Fruit fly (Drosophila melanogaster) whole organism, embryonic: ENCODE data around the gene Syt12.

Experiments used
- Adf1 ChIP-seq: fragments of 200-800 bp; sonication (Bioruptor generic); IDR thresholded peaks from 2 replicates; pipeline ENCODE4 v1.3.6; 2022; ENCODE audit warnings: missing biosample characterization, missing genetic modification characterization
- CG10543 ChIP-seq: fragments of 200-800 bp; sonication (Bioruptor generic); optimal IDR thresholded peaks from 3 replicates; lab custom pipeline; 2017; ENCODE audit warnings: missing biosample characterization, mild to moderate bottlenecking, missing genetic modification characterization, moderate library complexity
- CG11504 ChIP-seq: fragments of 200-800 bp; sonication (Bioruptor generic); optimal IDR thresholded peaks from 3 replicates; lab custom pipeline; 2019; ENCODE audit warnings: missing biosample characterization, mild to moderate bottlenecking, missing genetic modification characterization, moderate library complexity
- CG12659 ChIP-seq: fragments of 200-800 bp; sonication (Bioruptor generic); optimal IDR thresholded peaks from 3 replicates; lab custom pipeline; 2017; ENCODE audit warnings: mild to moderate bottlenecking, missing biosample characterization, missing genetic modification reagents, missing genetic modification characterization
- CG17328 ChIP-seq: fragments of 200-800 bp; sonication (Bioruptor generic); IDR thresholded peaks from 2 replicates; pipeline ENCODE4 v1.3.6; 2022; ENCODE audit warnings: missing biosample characterization, missing genetic modification characterization
- CG18599 ChIP-seq: fragments of 200-800 bp; sonication (Bioruptor generic); optimal IDR thresholded peaks from 3 replicates; lab custom pipeline; 2017; ENCODE audit warnings: missing biosample characterization, missing genetic modification characterization, mild to moderate bottlenecking, moderate library complexity, missing genetic modification reagents
- CG32532 ChIP-seq: fragments of 200-800 bp; sonication (Bioruptor generic); IDR thresholded peaks from 2 replicates; pipeline ENCODE4 v1.3.6; 2022; ENCODE audit warnings: missing biosample characterization, missing genetic modification characterization
- CG4404 ChIP-seq: fragments of 200-800 bp; sonication (Bioruptor generic); IDR thresholded peaks from 2 replicates; pipeline ENCODE4 v1.3.6; 2022; ENCODE audit warnings: missing biosample characterization, missing genetic modification characterization
- CG4617 ChIP-seq: fragments of 200-800 bp; sonication (Bioruptor generic); optimal IDR thresholded peaks from 3 replicates; lab custom pipeline; 2016; ENCODE audit warnings: missing biosample characterization, missing genetic modification characterization, borderline replicate concordance
- CG4820 ChIP-seq: fragments of 200-800 bp; sonication (Bioruptor generic); optimal IDR thresholded peaks from 3 replicates; lab custom pipeline; 2016; ENCODE audit warnings: missing biosample characterization, missing genetic modification characterization
- CG6689 ChIP-seq: fragments of 200-800 bp; sonication (Bioruptor generic); IDR thresholded peaks from 2 replicates; pipeline ENCODE4 v1.3.6; 2022; ENCODE audit warnings: missing biosample characterization, missing genetic modification characterization
- CG8359 ChIP-seq: fragments of 200-800 bp; sonication (Bioruptor generic); optimal IDR thresholded peaks from 2 replicates; lab custom pipeline; 2017; ENCODE audit warnings: missing biosample characterization, mild to moderate bottlenecking, missing genetic modification characterization, borderline replicate concordance
- CG8944 ChIP-seq: fragments of 200-800 bp; sonication (Bioruptor generic); optimal IDR thresholded peaks from 3 replicates; lab custom pipeline; 2016; ENCODE audit warnings: missing biosample characterization, missing genetic modification characterization
- Camta ChIP-seq: fragments of 200-800 bp; sonication (Bioruptor generic); optimal IDR thresholded peaks from 2 replicates; lab custom pipeline; 2016; ENCODE audit warnings: missing biosample characterization, missing genetic modification characterization
- D19A ChIP-seq: fragments of 200-800 bp; optimal IDR thresholded peaks from 3 replicates; lab custom pipeline; 2019; ENCODE audit warnings: missing biosample characterization, mild to moderate bottlenecking, missing genetic modification characterization, moderate library complexity
- Deaf1 ChIP-seq: fragments of 200-800 bp; optimal IDR thresholded peaks from 3 replicates; lab custom pipeline; 2019; ENCODE audit warnings: missing biosample characterization, mild to moderate bottlenecking, missing genetic modification characterization, moderate library complexity
- Drgx ChIP-seq: fragments of 200-800 bp; sonication (Bioruptor generic); IDR thresholded peaks from 2 replicates; pipeline ENCODE4 v1.3.6; 2022; ENCODE audit warnings: missing biosample characterization, missing genetic modification characterization
- E2f1 ChIP-seq: fragments of 200-800 bp; sonication (Bioruptor generic); IDR thresholded peaks from 2 replicates; pipeline ENCODE4 v1.3.6; 2022; ENCODE audit warnings: missing biosample characterization, missing genetic modification characterization
- Fer1 ChIP-seq: fragments of 200-800 bp; sonication (Bioruptor generic); optimal IDR thresholded peaks from 2 replicates; lab custom pipeline; 2017; ENCODE audit warnings: missing biosample characterization, mild to moderate bottlenecking, missing genetic modification characterization
- Lim3 ChIP-seq: fragments of 200-800 bp; sonication (Bioruptor generic); IDR thresholded peaks from 2 replicates; pipeline ENCODE4 v1.3.6; 2022; ENCODE audit warnings: missing biosample characterization, missing genetic modification characterization
- MESR4 ChIP-seq: fragments of 200-800 bp; sonication (Bioruptor generic); optimal IDR thresholded peaks from 2 replicates; lab custom pipeline; 2018; ENCODE audit warnings: missing biosample characterization, mild to moderate bottlenecking, missing genetic modification characterization, moderate library complexity
- MTF-1 ChIP-seq: fragments of 200-800 bp; sonication (Bioruptor generic); optimal IDR thresholded peaks from 2 replicates; lab custom pipeline; 2018; ENCODE audit warnings: missing biosample characterization, mild to moderate bottlenecking, missing genetic modification characterization, borderline replicate concordance
- NC2β ChIP-seq: fragments of 200-800 bp; sonication (Bioruptor generic); optimal IDR thresholded peaks from 2 replicates; lab custom pipeline; 2016; ENCODE audit warnings: missing biosample characterization, missing genetic modification characterization
- Nf-YC ChIP-seq: fragments of 200-800 bp; optimal IDR thresholded peaks from 3 replicates; lab custom pipeline; 2019; ENCODE audit warnings: missing biosample characterization, mild to moderate bottlenecking, missing genetic modification characterization, moderate library complexity
- Oaz ChIP-seq: fragments of 200-800 bp; sonication (Bioruptor generic); IDR thresholded peaks from 2 replicates; pipeline ENCODE4 v1.3.6; 2022; ENCODE audit warnings: missing biosample characterization, missing genetic modification characterization
- Trl ChIP-seq, 3 experiments: fragments of >200 bp in 2 of 3; fragments of 200-800 bp in 1 of 3; sonication (Bioruptor generic) in 1 of 3; optimal IDR thresholded peaks; 2 replicates in 1 of 3; 3 replicates in 2 of 3; lab custom pipeline; 2016 to 2017; ENCODE audit warnings: missing biosample characterization in 1 of 3, missing genetic modification characterization in 1 of 3
- bsh ChIP-seq, 2 experiments: fragments of 200-800 bp; sonication (Bioruptor generic); optimal IDR thresholded peaks; 2 replicates each; lab custom pipeline; 2017 to 2018; ENCODE audit warnings: mild to moderate bottlenecking in 2 of 2, missing biosample characterization in 2 of 2, missing genetic modification characterization in 2 of 2, moderate library complexity in 1 of 2
- cg ChIP-seq: fragments of 200-800 bp; sonication (Bioruptor generic); optimal IDR thresholded peaks from 3 replicates; lab custom pipeline; 2019; ENCODE audit warnings: missing biosample characterization, mild to moderate bottlenecking, missing genetic modification characterization, moderate library complexity
- chinmo ChIP-seq: fragments of 200-800 bp; sonication (Bioruptor generic); IDR thresholded peaks from 4 replicates; pipeline ENCODE4 v1.3.6; 2022; ENCODE audit warnings: missing biosample characterization, missing genetic modification characterization; ENCODE audit not compliant: partially characterized antibody
- chm ChIP-seq: fragments of 200-800 bp; sonication (Bioruptor generic); IDR thresholded peaks from 2 replicates; pipeline ENCODE4 v1.3.6; 2022; ENCODE audit warnings: missing biosample characterization, missing genetic modification characterization
- dmrt99B ChIP-seq: fragments of 200-800 bp; sonication (Bioruptor generic); optimal IDR thresholded peaks from 2 replicates; lab custom pipeline; 2018; ENCODE audit warnings: missing biosample characterization, mild to moderate bottlenecking, missing genetic modification characterization, moderate library complexity
- esg ChIP-seq: fragments of 200-800 bp; sonication (Bioruptor generic); conservative IDR thresholded peaks from 2 replicates; pipeline ENCODE4 v1.3.6; 2022; ENCODE audit warnings: missing biosample characterization, missing genetic modification characterization
- fd3F ChIP-seq: fragments of 200-800 bp; sonication (Bioruptor generic); optimal IDR thresholded peaks from 2 replicates; lab custom pipeline; 2018; ENCODE audit warnings: missing biosample characterization, mild to moderate bottlenecking, missing genetic modification characterization, moderate library complexity
- gem ChIP-seq: fragments of 200-800 bp; sonication (Bioruptor generic); optimal IDR thresholded peaks from 2 replicates; lab custom pipeline; 2019; ENCODE audit warnings: missing biosample characterization, mild to moderate bottlenecking, missing genetic modification characterization, moderate library complexity
- gfzf ChIP-seq: fragments of 200-800 bp; sonication (Bioruptor generic); optimal IDR thresholded peaks from 2 replicates; lab custom pipeline; 2016; ENCODE audit warnings: missing biosample characterization, mild to moderate bottlenecking, missing genetic modification characterization, moderate library complexity
- grn ChIP-seq: fragments of 200-800 bp; sonication (Bioruptor generic); optimal IDR thresholded peaks from 3 replicates; lab custom pipeline; 2017; ENCODE audit warnings: missing biosample characterization, missing genetic modification characterization
- jumu ChIP-seq: fragments of 200-800 bp; sonication (Bioruptor generic); optimal IDR thresholded peaks from 3 replicates; lab custom pipeline; 2016; ENCODE audit warnings: missing biosample characterization, missing genetic modification characterization
- kni ChIP-seq: fragments of 200-800 bp; sonication (Bioruptor generic); optimal IDR thresholded peaks from 3 replicates; lab custom pipeline; 2017; ENCODE audit warnings: mild to moderate bottlenecking, missing biosample characterization, missing genetic modification reagents, missing genetic modification characterization
- knrl ChIP-seq: fragments of 200-800 bp; sonication (Bioruptor generic); IDR thresholded peaks from 3 replicates; pipeline ENCODE4 v1.3.6; 2022; ENCODE audit warnings: missing biosample characterization, missing genetic modification characterization; ENCODE audit not compliant: partially characterized antibody
- luna ChIP-seq: fragments of 200-800 bp; sonication (Bioruptor generic); optimal IDR thresholded peaks from 2 replicates; lab custom pipeline; 2016; ENCODE audit warnings: missing biosample characterization, missing genetic modification characterization
- nau ChIP-seq: fragments of 200-800 bp; sonication (Bioruptor generic); optimal IDR thresholded peaks from 3 replicates; lab custom pipeline; 2017; ENCODE audit warnings: missing biosample characterization, mild to moderate bottlenecking, missing genetic modification characterization, missing genetic modification reagents
- odd ChIP-seq: fragments of 200-800 bp; sonication (Bioruptor generic); optimal IDR thresholded peaks from 2 replicates; lab custom pipeline; 2017; ENCODE audit warnings: missing biosample characterization, mild to moderate bottlenecking, missing genetic modification characterization
- org-1 ChIP-seq: fragments of 200-800 bp; sonication (Bioruptor generic); optimal IDR thresholded peaks from 2 replicates; lab custom pipeline; 2017; ENCODE audit warnings: missing biosample characterization, missing genetic modification characterization
- sna ChIP-seq: fragments of 200-800 bp; sonication (Bioruptor generic); IDR thresholded peaks from 2 replicates; pipeline ENCODE4 v1.3.6; 2022; ENCODE audit warnings: missing biosample characterization, missing genetic modification characterization; ENCODE audit not compliant: partially characterized antibody
- sqz ChIP-seq: fragments of 200-800 bp; sonication (Bioruptor generic); optimal IDR thresholded peaks from 3 replicates; lab custom pipeline; 2018; ENCODE audit warnings: missing biosample characterization, mild to moderate bottlenecking, missing genetic modification characterization
- sug ChIP-seq: fragments of 200-800 bp; optimal IDR thresholded peaks from 2 replicates; lab custom pipeline; 2019; ENCODE audit warnings: missing biosample characterization, mild to moderate bottlenecking, missing genetic modification characterization, moderate library complexity
- tup ChIP-seq: fragments of 200-800 bp; sonication (Bioruptor generic); optimal IDR thresholded peaks from 2 replicates; lab custom pipeline; 2016; ENCODE audit warnings: missing biosample characterization, mild to moderate bottlenecking, missing genetic modification characterization, moderate library complexity

Syt12 gene

dm6 chrX:13314323-13314722 lies 44.7 kb upstream of the Syt12 start:
- TF ChIP-seq gem (peak; percentile 20), CG6689 (0 out of 2 replicates have a peak, but pooled peaks have one; percentile 8), esg (GFP tag; lab: Robert Waterston, UW) (0 out of 2 replicates have a peak, but pooled peaks have one; percentile 7), Oaz (GFP tag; lab: Robert Waterston, UW) (no peak), MESR4 (no peak), bsh (GFP tag; optimal IDR thresholded peaks at IDR 0.05; lab: Kevin White, UChicago) (peak in 1 of 2 experiments; percentile 10), Drgx (GFP tag; lab: Robert Waterston, UW) (peak; percentile 15; the same call in 1 of the 2 replicates), CG11504 (tag; lab: Kevin White, UChicago) (peak; percentile 16)

dm6 chrX:13314789-13315462 lies 44.1 kb upstream of the Syt12 start:
- TF ChIP-seq CG4820 (GFP tag; lab: Kevin White, UChicago) (no peak), odd (GFP tag; lab: Kevin White, UChicago) (no peak), kni (GFP tag; lab: Kevin White, UChicago) (no peak), grn (GFP tag; lab: Kevin White, UChicago) (no peak), nau (GFP tag; lab: Kevin White, UChicago) (no peak), Fer1 (no peak), cg (peak; percentile 39), Nf-YC (tag; lab: Kevin White, UChicago) (no peak), CG17328 (GFP tag; lab: Robert Waterston, UW) (0 out of 2 replicates have a peak, but pooled peaks have one; percentile 10), Adf1 (GFP tag; lab: Robert Waterston, UW) (no peak), Trl (optimal IDR thresholded peaks at IDR 0.05; lab: Kevin White, UChicago) (no peak), Trl (GFP tag; optimal IDR thresholded peaks at IDR 0.05; lab: Kevin White, UChicago) (no peak), knrl (GFP tag; lab: Robert Waterston, UW) (no peak), CG32532 (GFP tag; lab: Robert Waterston, UW) (no peak), CG8944 (GFP tag; lab: Kevin White, UChicago) (no peak), sug (tag; lab: Kevin White, UChicago) (peak; percentile 10), sna (GFP tag; lab: Robert Waterston, UW) (no peak), chm (GFP tag; lab: Robert Waterston, UW) (no peak), chinmo (GFP tag; lab: Robert Waterston, UW) (0 out of 4 replicates have a peak, but pooled peaks have one; percentile 57), luna (GFP tag; lab: Kevin White, UChicago) (no peak), CG12659 (GFP tag; lab: Kevin White, UChicago) (no peak), CG18599 (no peak), dmrt99B (no peak), NC2β (GFP tag; lab: Kevin White, UChicago) (no peak), org-1 (GFP tag; lab: Kevin White, UChicago) (no peak), MTF-1 (GFP tag; lab: Kevin White, UChicago) (no peak), Deaf1 (peak; percentile 94), D19A (peak; percentile 75), Camta (GFP tag; lab: Kevin White, UChicago) (no peak), CG8359 (GFP tag; lab: Kevin White, UChicago) (no peak), Lim3 (GFP tag; lab: Robert Waterston, UW) (no peak), CG4404 (no peak), MESR4 (no peak), sqz (peak; percentile 33), E2f1 (GFP tag; lab: Robert Waterston, UW) (no peak), tup (GFP tag; lab: Kevin White, UChicago) (no peak), jumu (GFP tag; lab: Kevin White, UChicago) (no peak), CG10543 (GFP tag; lab: Kevin White, UChicago) (peak; percentile 23), fd3F (GFP tag; lab: Kevin White, UChicago) (no peak), CG4617 (GFP tag; lab: Kevin White, UChicago) (no peak), gfzf (GFP tag; lab: Kevin White, UChicago) (no peak)
